Fruit fly (Drosophila melanogaster): ENCODE results near the gene CG7829.

CG7829 gene

dm6 chr3R:29861432-29862249 lies 44.1 kb upstream of the CG7829 start, which contains the start of the genes CG15514 and RpS8 (continued):
- TF ChIP-seq CG3065 (GFP tag; optimal IDR thresholded peaks at IDR 0.05) (no peak), dmrt11E (tag; optimal IDR thresholded peaks at IDR 0.05) (peak; percentile 57), ato (GFP tag; IDR thresholded peaks at IDR 0.05; ENCODE audit: partially characterized antibody) (no peak), Tbp (GFP tag; optimal IDR thresholded peaks at IDR 0.05) (no peak), Dfd (GFP tag; optimal IDR thresholded peaks at IDR 0.05) (no peak), B-H1 (GFP tag; IDR thresholded peaks at IDR 0.05) (no peak), CG3407 (GFP tag; optimal IDR thresholded peaks at IDR 0.05) (peak; percentile 58), CG12659 (GFP tag; optimal IDR thresholded peaks at IDR 0.05) (peak; percentile 88), gce (GFP tag; IDR thresholded peaks at IDR 0.05) (no peak; the same call in 2 of the 3 replicates), HLH3B (GFP tag; IDR thresholded peaks at IDR 0.05) (peak; percentile 62), dm (GFP tag; optimal IDR thresholded peaks at IDR 0.05) (peak; percentile 99), CG10979 (tag; optimal IDR thresholded peaks at IDR 0.05) (peak; percentile 49), unc-4 (GFP tag; IDR thresholded peaks at IDR 0.05; ENCODE audit: partially characterized antibody) (no peak), sim (GFP tag; IDR thresholded peaks at IDR 0.05) (no peak), slou (GFP tag; optimal IDR thresholded peaks at IDR 0.05) (no peak), PHDP (tag; optimal IDR thresholded peaks at IDR 0.05) (peak; percentile 57), emc (GFP tag; optimal IDR thresholded peaks at IDR 0.05) (peak; percentile 3), CG6689 (GFP tag; IDR thresholded peaks at IDR 0.05) (peak; percentile 76), hbn (GFP tag; IDR thresholded peaks at IDR 0.05; ENCODE audit: partially characterized antibody) (no peak), CG5180 (GFP tag; optimal IDR thresholded peaks at IDR 0.05) (peak; percentile 56), pfk (GFP tag; optimal IDR thresholded peaks at IDR 0.05) (peak; percentile 51), Lpt (GFP tag; optimal IDR thresholded peaks at IDR 0.05) (no peak), CG10366 (GFP tag; IDR thresholded peaks at IDR 0.05) (peak; percentile 31; the same call in 1 of the 2 replicates), E2f1 (GFP tag; IDR thresholded peaks at IDR 0.05) (no peak; the same call in 1 of the 2 replicates), ci (GFP tag; IDR thresholded peaks at IDR 0.05) (peak; percentile 75), vnd (GFP tag; IDR thresholded peaks at IDR 0.05; ENCODE audit: partially characterized antibody) (no peak), ssp (GFP tag; IDR thresholded peaks at IDR 0.05) (no peak), ewg (GFP tag; optimal IDR thresholded peaks at IDR 0.05) (peak; percentile 44), CG6683 (GFP tag; optimal IDR thresholded peaks at IDR 0.05) (no peak), cato (GFP tag; optimal IDR thresholded peaks at IDR 0.05; ENCODE audit: borderline replicate concordance) (no peak), nerfin-2 (GFP tag; IDR thresholded peaks at IDR 0.05; ENCODE audit: partially characterized antibody) (no peak), so (GFP tag; IDR thresholded peaks at IDR 0.05) (peak; percentile 74), Poxn (GFP tag; IDR thresholded peaks at IDR 0.05) (no peak), Dek (tag; optimal IDR thresholded peaks at IDR 0.05) (peak; percentile 45), CG8478 (optimal IDR thresholded peaks at IDR 0.05) (no peak), sr (GFP tag; IDR thresholded peaks at IDR 0.05) (peak; percentile 10; the same call in 1 of the 3 replicates), CG17912 (GFP tag; optimal IDR thresholded peaks at IDR 0.05) (peak; percentile 63), CG3838 (GFP tag; optimal IDR thresholded peaks at IDR 0.05) (no peak), al (GFP tag; IDR thresholded peaks at IDR 0.05) (peak; percentile 51; the same call in 1 of the 2 replicates), hb (GFP tag; IDR thresholded peaks at IDR 0.05; ENCODE audit: partially characterized antibody) (no peak), CG6175 (GFP tag; IDR thresholded peaks at IDR 0.05) (no peak), CG4820 (GFP tag; optimal IDR thresholded peaks at IDR 0.05) (peak; percentile 21), Side (GFP tag; optimal IDR thresholded peaks at IDR 0.05) (peak; percentile 42), Sry-β (GFP tag; optimal IDR thresholded peaks at IDR 0.05) (no peak), CG6254 (GFP tag; optimal IDR thresholded peaks at IDR 0.05) (peak; percentile 35), Atf3 (GFP tag; optimal IDR thresholded peaks at IDR 0.05) (no peak), btn (GFP tag; optimal IDR thresholded peaks at IDR 0.05) (no peak), CG13296 (GFP tag; optimal IDR thresholded peaks at IDR 0.05) (peak; percentile 70), phol (tag; optimal IDR thresholded peaks at IDR 0.05) (peak; percentile 75)

All from whole organism, embryonic.